Fruit fly (Drosophila melanogaster): ENCODE data around the gene CG3402.

CG3402 gene

dm6 chr3L:652637-653036 lies at the start of gene CG3402:
Gene CG3402, minus strand, starts transcription at chr3L:652881.
- TF ChIP-seq Mnt (GFP tag; optimal IDR thresholded peaks at IDR 0.05) (peak; percentile 3), CG11617 (GFP tag; optimal IDR thresholded peaks at IDR 0.05) (no peak), bab1 (GFP tag; optimal IDR thresholded peaks at IDR 0.05) (peak; percentile 60)

- TF ChIP-seq CG1620 (GFP tag; optimal IDR thresholded peaks at IDR 0.05) (no peak), ovo (GFP tag; optimal IDR thresholded peaks at IDR 0.05) (no peak), pad (GFP tag; optimal IDR thresholded peaks at IDR 0.05) (no peak), CG5204 (GFP tag; optimal IDR thresholded peaks at IDR 0.05) (no peak)
These were observed 49.3 kb upstream of the CG3402 start for dm6 chr3L:701798-702635.

dm6 chr3L:700160-700917 lies 47.7 kb upstream of the CG3402 start:
- TF ChIP-seq ovo (GFP tag; optimal IDR thresholded peaks at IDR 0.05): no peak
- TF ChIP-seq CG5204 (GFP tag; optimal IDR thresholded peaks at IDR 0.05): no peak
- TF ChIP-seq CG33017 (tag; optimal IDR thresholded peaks at IDR 0.05): no peak
- TF ChIP-seq CG12768 (GFP tag; optimal IDR thresholded peaks at IDR 0.05): no peak
- no peak for TF ChIP-seq Hr96 (GFP tag; optimal IDR thresholded peaks at IDR 0.05)
- no peak for TF ChIP-seq CG7101 (tag; optimal IDR thresholded peaks at IDR 0.05)
- no peak for TF ChIP-seq kay (GFP tag; ENCODE audit: borderline replicate concordance)

- TF ChIP-seq bab1 (GFP tag; optimal IDR thresholded peaks at IDR 0.05) (no peak), CG5204 (GFP tag; optimal IDR thresholded peaks at IDR 0.05) (no peak), kay (GFP tag; ENCODE audit: borderline replicate concordance) (no peak), Clk (GFP tag; optimal IDR thresholded peaks at IDR 0.05) (no peak), CG1620 (GFP tag; optimal IDR thresholded peaks at IDR 0.05) (no peak), cic (GFP tag; optimal IDR thresholded peaks at IDR 0.05) (no peak), Crg-1 (GFP tag; optimal IDR thresholded peaks at IDR 0.05) (no peak), Hr96 (GFP tag; optimal IDR thresholded peaks at IDR 0.05) (no peak), CG7045 (GFP tag; optimal IDR thresholded peaks at IDR 0.05) (no peak), pad (GFP tag; optimal IDR thresholded peaks at IDR 0.05) (no peak), CG14711 (tag; optimal IDR thresholded peaks at IDR 0.05) (no peak), CG11617 (GFP tag; optimal IDR thresholded peaks at IDR 0.05) (no peak), CG33017 (tag; optimal IDR thresholded peaks at IDR 0.05) (no peak), cnc (optimal IDR thresholded peaks at IDR 0.05) (no peak), ovo (GFP tag; optimal IDR thresholded peaks at IDR 0.05) (no peak), CG12768 (GFP tag; optimal IDR thresholded peaks at IDR 0.05) (no peak), Mnt (GFP tag; optimal IDR thresholded peaks at IDR 0.05) (no peak)
These were observed 46.9 kb upstream of the CG3402 start for dm6 chr3L:699368-700150.

dm6 chr3L:698748-699367 lies 46.2 kb upstream of the CG3402 start, which contains the start of gene CG13894:
Gene CG13894, minus strand, starts transcription at chr3L:699144.
- TF ChIP-seq toe (GFP tag; optimal IDR thresholded peaks at IDR 0.05): no peak
- peak; percentile 39 for TF ChIP-seq kay (GFP tag; ENCODE audit: borderline replicate concordance)

dm6 chr3L:697724-698123 lies 45.0 kb upstream of the CG3402 start:
- no peak for TF ChIP-seq CG12768 (GFP tag; optimal IDR thresholded peaks at IDR 0.05)
- no peak for TF ChIP-seq Mnt (GFP tag; optimal IDR thresholded peaks at IDR 0.05)
- no peak for TF ChIP-seq cic (GFP tag; optimal IDR thresholded peaks at IDR 0.05)

dm6 chr3L:697055-697427 lies 44.4 kb upstream of the CG3402 start:
- TF ChIP-seq CG33017 (tag; optimal IDR thresholded peaks at IDR 0.05): no peak
- no peak for TF ChIP-seq CG7045 (GFP tag; optimal IDR thresholded peaks at IDR 0.05)
- no peak for TF ChIP-seq Crg-1 (GFP tag; optimal IDR thresholded peaks at IDR 0.05)
- no peak for TF ChIP-seq CG11617 (GFP tag; optimal IDR thresholded peaks at IDR 0.05)
- TF ChIP-seq pad (GFP tag; optimal IDR thresholded peaks at IDR 0.05): no peak
- no peak for TF ChIP-seq CG1620 (GFP tag; optimal IDR thresholded peaks at IDR 0.05)
- TF ChIP-seq CG14711 (tag; optimal IDR thresholded peaks at IDR 0.05): no peak
- TF ChIP-seq ovo (GFP tag; optimal IDR thresholded peaks at IDR 0.05): no peak
- TF ChIP-seq Hr96 (GFP tag; optimal IDR thresholded peaks at IDR 0.05): no peak
- no peak for TF ChIP-seq cnc (optimal IDR thresholded peaks at IDR 0.05)

All from whole organism, adult.